Worm (Caenorhabditis elegans) whole organism, L1 larva: ENCODE data around the gene clec-39.

Experiments used
- C04F5.9 ChIP-seq: sonication (generic microtip); optimal IDR thresholded peaks from 2 replicates; lab custom pipeline; 2016; ENCODE audit warnings: missing genetic modification characterization, missing compliant biosample characterization
- ama-1 ChIP-seq: fragments of 150-350 bp; optimal IDR thresholded peaks from 2 replicates; lab custom pipeline; 2014
- dpl-1 ChIP-seq, 3 experiments: fragments of 150-350 bp in 2 of 3; sonication (generic microtip) in 1 of 3; optimal IDR thresholded peaks; 2 replicates each; lab custom pipeline; 2014 to 2017; ENCODE audit warnings: missing biosample characterization in 3 of 3, missing genetic modification characterization in 3 of 3, missing genetic modification reagents in 3 of 3
- egl-27 ChIP-seq, 2 experiments: fragments of 150-350 bp in 1 of 2; sonication (generic microtip); optimal IDR thresholded peaks; 3 replicates each; lab custom pipeline; 2017 to 2018; ENCODE audit warnings: missing biosample characterization in 2 of 2, missing genetic modification characterization in 2 of 2, missing genetic modification reagents in 2 of 2
- hlh-17 ChIP-seq: fragments of 200-800 bp; sonication (Bioruptor generic); optimal IDR thresholded peaks from 2 replicates; lab custom pipeline; 2018; ENCODE audit warnings: missing genetic modification characterization, mild to moderate bottlenecking, missing compliant biosample characterization, moderate library complexity, borderline replicate concordance
- jun-1 ChIP-seq: fragments of 150-350 bp; optimal IDR thresholded peaks from 2 replicates; lab custom pipeline; 2014; ENCODE audit warnings: missing biosample characterization, missing genetic modification reagents, missing genetic modification characterization
- lin-15B ChIP-seq: fragments of 150-350 bp; sonication (generic microtip); optimal IDR thresholded peaks from 3 replicates; lab custom pipeline; 2014; ENCODE audit warnings: missing biosample characterization, missing genetic modification characterization
- mdl-1 ChIP-seq, 2 experiments: fragments of 150-350 bp; optimal IDR thresholded peaks; 2 replicates each; lab custom pipeline; 2014 to 2017; ENCODE audit warnings: missing biosample characterization in 2 of 2, missing genetic modification characterization in 2 of 2, inconsistent platforms in 1 of 2
- tbx-2 ChIP-seq: sonication (generic microtip); optimal IDR thresholded peaks from 2 replicates; lab custom pipeline; 2016; ENCODE audit warnings: missing genetic modification characterization, missing compliant biosample characterization
- tlp-1 ChIP-seq: fragments of 150-350 bp; optimal IDR thresholded peaks from 2 replicates; lab custom pipeline; 2014; ENCODE audit warnings: missing biosample characterization, missing genetic modification characterization
- zag-1 ChIP-seq: fragments of 150-350 bp; optimal IDR thresholded peaks from 2 replicates; lab custom pipeline; 2014; ENCODE audit warnings: missing biosample characterization, missing genetic modification characterization

DNA sequence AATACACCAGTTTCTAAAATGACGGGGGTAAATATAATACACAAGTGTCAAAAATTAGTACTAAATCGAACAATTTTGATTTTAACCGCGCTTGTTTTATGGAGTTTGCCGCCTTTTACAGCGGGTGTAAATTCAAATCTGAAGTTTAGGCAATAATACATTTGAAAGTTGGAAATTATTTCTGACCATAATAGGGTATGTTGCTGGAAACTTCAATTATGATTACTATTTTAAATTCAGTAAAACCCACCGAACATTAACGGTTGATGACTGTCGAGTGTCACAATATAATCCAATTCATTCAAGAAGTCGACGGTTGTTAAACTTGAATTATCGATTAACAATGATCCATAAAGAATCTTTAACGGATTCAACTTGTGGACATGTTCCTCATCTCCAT is 25.3 kb upstream of the clec-39 start:
- TF ChIP-seq egl-27 (tag; optimal IDR thresholded peaks at IDR 0.05; lab: Kevin White, UChicago) (no peak), C04F5.9 (no peak), hlh-17 (GFP tag; lab: Kevin White, UChicago) (no peak), mdl-1 (tag; optimal IDR thresholded peaks at IDR 0.05; lab: Kevin White, UChicago) (no peak), tlp-1 (tag; lab: Kevin White, UChicago) (no peak), dpl-1 (GFP tag; optimal IDR thresholded peaks at IDR 0.05; lab: Kevin White, UChicago) (no peak), ama-1 (lab: Kevin White, UChicago) (no peak), lin-15B (tag; lab: Kevin White, UChicago) (no peak), zag-1 (tag; lab: Kevin White, UChicago) (no peak), tbx-2 (no peak), jun-1 (tag; lab: Kevin White, UChicago) (no peak)
